Worm (Caenorhabditis elegans) whole organism, late embryonic: Measurements from ENCODE around the gene flp-15.

Source experiments
- C38D4.7 ChIP-seq: fragments of 200-800 bp; sonication (Bioruptor generic); optimal IDR thresholded peaks from 2 replicates; lab custom pipeline; 2018; ENCODE audit warnings: mild to moderate bottlenecking, missing genetic modification characterization, moderate library complexity, missing compliant biosample characterization
- F13H6.1 ChIP-seq: sonication (generic microtip); optimal IDR thresholded peaks from 2 replicates; lab custom pipeline; 2016; ENCODE audit warnings: missing genetic modification characterization, missing compliant biosample characterization
- K02D7.2 ChIP-seq: sonication (generic microtip); optimal IDR thresholded peaks from 2 replicates; lab custom pipeline; 2017; ENCODE audit warnings: mild to moderate bottlenecking, missing genetic modification characterization, missing compliant biosample characterization
- K09A11.1 ChIP-seq: sonication (generic microtip); optimal IDR thresholded peaks from 2 replicates; lab custom pipeline; 2017; ENCODE audit warnings: antibody characterized with exemption, mild to moderate bottlenecking, missing genetic modification characterization, missing compliant biosample characterization; ENCODE audit not compliant: insufficient read depth
- ahr-1 ChIP-seq: sonication (generic microtip); optimal IDR thresholded peaks from 2 replicates; lab custom pipeline; 2016; ENCODE audit warnings: missing genetic modification characterization, missing compliant biosample characterization
- ceh-19 ChIP-seq: fragments of 200-800 bp; sonication (Bioruptor generic); optimal IDR thresholded peaks from 2 replicates; lab custom pipeline; 2018; ENCODE audit warnings: mild to moderate bottlenecking, missing genetic modification characterization, missing compliant biosample characterization
- ceh-2 ChIP-seq: sonication (generic microtip); optimal IDR thresholded peaks from 2 replicates; lab custom pipeline; 2016; ENCODE audit warnings: missing genotype, missing genetic modification characterization, missing compliant biosample characterization
- ceh-22 ChIP-seq: sonication (generic microtip); optimal IDR thresholded peaks from 2 replicates; lab custom pipeline; 2017; ENCODE audit warnings: missing biosample characterization, missing genetic modification characterization
- ceh-24 ChIP-seq: sonication (generic microtip); optimal IDR thresholded peaks from 2 replicates; lab custom pipeline; 2016; ENCODE audit warnings: mild to moderate bottlenecking, missing genetic modification characterization, missing compliant biosample characterization
- ceh-34 ChIP-seq: sonication (generic microtip); optimal IDR thresholded peaks from 2 replicates; lab custom pipeline; 2016; ENCODE audit warnings: mild to moderate bottlenecking, missing genetic modification characterization, missing compliant biosample characterization
- ceh-48 ChIP-seq: sonication (generic microtip); optimal IDR thresholded peaks from 2 replicates; lab custom pipeline; 2016; ENCODE audit warnings: missing genetic modification characterization, inconsistent platforms, missing compliant biosample characterization
- che-1 ChIP-seq: sonication (generic microtip); optimal IDR thresholded peaks from 2 replicates; lab custom pipeline; 2016; ENCODE audit warnings: mild to moderate bottlenecking, missing genetic modification characterization, missing compliant biosample characterization
- elt-4 ChIP-seq: sonication (generic microtip); optimal IDR thresholded peaks from 2 replicates; lab custom pipeline; 2016; ENCODE audit warnings: missing genetic modification characterization, missing compliant biosample characterization
- eyg-1 ChIP-seq: sonication (generic microtip); optimal IDR thresholded peaks from 2 replicates; lab custom pipeline; 2016; ENCODE audit warnings: missing genotype, missing genetic modification characterization, missing compliant biosample characterization
- fax-1 ChIP-seq: sonication (generic microtip); optimal IDR thresholded peaks from 2 replicates; lab custom pipeline; 2016; ENCODE audit warnings: missing genotype, missing genetic modification characterization, missing compliant biosample characterization
- fkh-10 ChIP-seq: fragments of 150-350 bp; optimal IDR thresholded peaks from 2 replicates; lab custom pipeline; 2014; ENCODE audit warnings: missing biosample characterization, missing genetic modification reagents, missing genetic modification characterization
- hlh-13 ChIP-seq: fragments of 200-800 bp; sonication (Bioruptor generic); optimal IDR thresholded peaks from 2 replicates; lab custom pipeline; 2018; ENCODE audit warnings: mild to moderate bottlenecking, missing genetic modification characterization, missing compliant biosample characterization
- hlh-15 ChIP-seq: sonication (generic microtip); optimal IDR thresholded peaks from 2 replicates; lab custom pipeline; 2016; ENCODE audit warnings: missing genetic modification characterization, missing compliant biosample characterization
- hlh-6 ChIP-seq: sonication (generic microtip); optimal IDR thresholded peaks from 2 replicates; lab custom pipeline; 2016; ENCODE audit warnings: missing genotype, missing genetic modification characterization, missing compliant biosample characterization
- hlh-8 ChIP-seq: sonication (generic microtip); optimal IDR thresholded peaks from 2 replicates; lab custom pipeline; 2016; ENCODE audit warnings: missing genotype, missing genetic modification characterization, missing compliant biosample characterization
- lin-11 ChIP-seq: fragments of 200-800 bp; sonication (Bioruptor generic); optimal IDR thresholded peaks from 2 replicates; lab custom pipeline; 2018; ENCODE audit warnings: mild to moderate bottlenecking, missing genetic modification characterization, missing compliant biosample characterization
- madf-2 ChIP-seq: sonication (generic microtip); optimal IDR thresholded peaks from 2 replicates; lab custom pipeline; 2017; ENCODE audit warnings: missing genetic modification characterization, missing compliant biosample characterization
- odd-2 ChIP-seq: sonication (generic microtip); optimal IDR thresholded peaks from 2 replicates; lab custom pipeline; 2017; ENCODE audit warnings: antibody characterized with exemption, mild to moderate bottlenecking, missing genetic modification characterization, missing compliant biosample characterization
- pag-3 ChIP-seq: sonication (generic microtip); optimal IDR thresholded peaks from 2 replicates; lab custom pipeline; 2016; ENCODE audit warnings: missing compliant biosample characterization, missing genetic modification characterization, borderline replicate concordance
- pax-1 ChIP-seq: fragments of 150-350 bp; optimal IDR thresholded peaks from 2 replicates; lab custom pipeline; 2014; ENCODE audit warnings: missing biosample characterization, missing genetic modification characterization
- pha-4 ChIP-seq: fragments of 150-350 bp; optimal IDR thresholded peaks from 2 replicates; lab custom pipeline; 2018; ENCODE audit warnings: missing biosample characterization, missing genetic modification reagents, missing genetic modification characterization
- pqm-1 ChIP-seq: sonication (generic microtip); optimal IDR thresholded peaks from 2 replicates; lab custom pipeline; 2016; ENCODE audit warnings: missing genetic modification characterization, missing compliant biosample characterization
- pros-1 ChIP-seq: fragments of 150-350 bp; optimal IDR thresholded peaks from 2 replicates; lab custom pipeline; 2014; ENCODE audit warnings: missing biosample characterization, missing genetic modification reagents, missing genetic modification characterization
- ref-2 ChIP-seq: sonication (generic microtip); optimal IDR thresholded peaks from 2 replicates; lab custom pipeline; 2016; ENCODE audit warnings: missing genetic modification characterization, missing compliant biosample characterization
- rnt-1 ChIP-seq: sonication (generic microtip); optimal IDR thresholded peaks from 2 replicates; lab custom pipeline; 2016; ENCODE audit warnings: missing genetic modification characterization, missing compliant biosample characterization
- sdc-2 ChIP-seq: sonication (generic microtip); optimal IDR thresholded peaks from 2 replicates; lab custom pipeline; 2016; ENCODE audit warnings: missing genotype, missing genetic modification characterization, missing compliant biosample characterization
- sox-2 ChIP-seq: fragments of 200-800 bp; sonication (Bioruptor generic); IDR thresholded peaks from 2 replicates; pipeline ENCODE4 v1.3.6; 2022; ENCODE audit warnings: missing genetic modification reagents, missing genetic modification characterization, missing compliant biosample characterization
- sox-4 ChIP-seq: sonication (generic microtip); optimal IDR thresholded peaks from 2 replicates; lab custom pipeline; 2017; ENCODE audit warnings: mild to moderate bottlenecking, missing genetic modification characterization, inconsistent platforms, missing compliant biosample characterization
- syd-9 ChIP-seq: sonication (generic microtip); optimal IDR thresholded peaks from 2 replicates; lab custom pipeline; 2016; ENCODE audit warnings: mild to moderate bottlenecking, missing genetic modification characterization, moderate library complexity, missing compliant biosample characterization
- tbx-2 ChIP-seq: sonication (generic microtip); optimal IDR thresholded peaks from 2 replicates; lab custom pipeline; 2016; ENCODE audit warnings: missing genetic modification characterization, missing compliant biosample characterization
- ttx-3 ChIP-seq: sonication (generic microtip); optimal IDR thresholded peaks from 2 replicates; lab custom pipeline; 2016; ENCODE audit warnings: missing genetic modification reagents, missing genetic modification characterization, missing compliant biosample characterization
- unc-3 ChIP-seq, 2 experiments: fragments of 200-800 bp in 1 of 2; sonication (Bioruptor generic) in 1 of 2; sonication (generic microtip) in 1 of 2; conservative IDR thresholded peaks in 1 of 2; optimal IDR thresholded peaks in 1 of 2; 2 replicates each; pipeline versions ENCODE4 v1.3.6 to Lab custom; 2016 to 2022; ENCODE audit warnings: missing compliant biosample characterization in 2 of 2, missing genetic modification characterization in 2 of 2, missing genetic modification reagents in 1 of 2
- unc-55 ChIP-seq: sonication (generic microtip); optimal IDR thresholded peaks from 2 replicates; lab custom pipeline; 2017; ENCODE audit warnings: missing biosample characterization, missing genetic modification reagents, missing genetic modification characterization
- unc-86 ChIP-seq: sonication (generic microtip); optimal IDR thresholded peaks from 2 replicates; lab custom pipeline; 2016; ENCODE audit warnings: missing genetic modification characterization, missing compliant biosample characterization
- zip-5 ChIP-seq: sonication (generic microtip); optimal IDR thresholded peaks from 2 replicates; lab custom pipeline; 2016; ENCODE audit warnings: missing genetic modification characterization, missing compliant biosample characterization

Gene flp-15

DNA sequence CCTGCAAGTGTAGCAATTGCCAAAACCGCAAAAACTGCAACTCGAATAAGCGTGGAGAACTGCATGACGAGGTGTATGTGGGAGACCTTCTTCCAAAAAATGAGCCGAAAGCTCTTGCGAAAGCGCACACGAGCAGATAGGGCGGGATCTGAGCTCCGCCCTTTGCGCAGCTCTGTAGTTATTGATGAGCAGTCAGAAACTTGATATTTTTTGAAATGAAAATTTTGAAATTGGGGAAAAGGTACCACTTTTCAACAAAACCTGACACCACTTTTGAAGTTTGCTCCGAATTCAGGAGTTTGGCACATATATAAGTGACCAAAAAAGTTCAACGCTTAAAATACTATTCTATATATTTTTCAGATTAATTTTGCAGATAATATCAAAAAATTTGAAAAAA is at the start of gene flp-15:
flp-15 (minus strand) TSS at position 101 of the 400 bp plus-strand sequence.
- TF ChIP-seq ttx-3 (tag; lab: Kevin White, UChicago) (no peak), ceh-22 (tag; lab: Kevin White, UChicago) (no peak), ahr-1 (tag; lab: Kevin White, UChicago) (no peak), ref-2 (tag; lab: Kevin White, UChicago) (no peak), ceh-48 (no peak), C38D4.7 (no peak)

DNA sequence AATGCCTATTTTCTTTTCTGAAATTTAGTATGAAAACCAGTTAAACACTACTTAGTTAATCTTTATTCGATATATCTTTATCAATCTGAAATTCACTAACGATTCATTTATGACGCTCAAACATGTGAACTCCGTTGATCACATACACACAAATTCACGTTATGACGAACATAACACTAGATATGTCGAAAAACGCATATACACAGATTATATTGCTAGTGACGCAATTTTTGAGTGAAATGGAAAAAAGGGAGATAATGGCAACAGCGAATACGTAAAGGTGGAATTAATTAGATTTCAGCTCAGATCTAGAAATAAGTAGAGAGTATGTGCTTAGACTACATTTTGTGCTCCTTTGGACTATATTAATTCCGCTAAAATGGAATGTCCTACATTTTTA is 49.2 kb upstream of the flp-15 start:
- no peak for TF ChIP-seq odd-2 (tag; lab: Kevin White, UChicago)
- no peak for TF ChIP-seq pqm-1 (tag; lab: Kevin White, UChicago)
- no peak for TF ChIP-seq sox-4 (tag; lab: Kevin White, UChicago)

ce11 chrIII:13716266-13716665 is 48.6 kb upstream of the flp-15 start:
- TF ChIP-seq fax-1 (tag; lab: Kevin White, UChicago) (no peak), zip-5 (no peak), rnt-1 (no peak), hlh-6 (tag; lab: Kevin White, UChicago) (no peak), sox-4 (tag; lab: Kevin White, UChicago) (no peak), lin-11 (tag; lab: Kevin White, UChicago) (no peak)

ce11 chrIII:13714950-13715349 is 47.3 kb upstream of the flp-15 start:
- TF ChIP-seq fkh-10 (GFP tag; lab: Kevin White, UChicago), result no peak
- no peak for TF ChIP-seq ceh-2 (tag; lab: Kevin White, UChicago)
- TF ChIP-seq ceh-34 (tag; lab: Kevin White, UChicago), result no peak
- no peak for TF ChIP-seq sdc-2
- TF ChIP-seq pag-3, result no peak
- no peak for TF ChIP-seq tbx-2 (tag; lab: Kevin White, UChicago)

DNA sequence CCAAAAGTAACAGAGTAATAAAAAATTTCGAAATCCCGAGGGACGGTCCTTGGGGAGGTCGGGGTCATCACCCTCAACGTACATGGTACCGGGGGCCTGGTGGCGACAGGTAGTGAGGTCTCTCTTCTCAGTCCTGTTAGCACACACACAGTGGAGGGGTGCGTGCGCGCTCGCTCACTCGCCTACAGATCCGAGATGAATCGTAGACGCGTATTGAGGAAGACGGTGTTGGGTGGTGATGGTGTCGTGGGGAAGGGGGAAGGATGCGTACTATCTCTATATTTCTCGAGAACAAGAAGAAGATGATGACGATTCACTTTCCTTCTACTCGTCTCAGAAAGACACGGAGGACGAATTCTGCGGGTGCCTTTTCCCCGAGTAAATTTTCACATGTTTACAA is 46.2 kb upstream of the flp-15 start:
- TF ChIP-seq pax-1 (tag; lab: Kevin White, UChicago), result no peak
- TF ChIP-seq eyg-1, result no peak
- no peak for TF ChIP-seq elt-4 (tag; lab: Kevin White, UChicago)
- TF ChIP-seq unc-3 (GFP tag; conservative IDR thresholded peaks at IDR 0.05; lab: Robert Waterston, UW), result no peak
- TF ChIP-seq unc-3 (tag; optimal IDR thresholded peaks at IDR 0.05; lab: Kevin White, UChicago), result no peak
- TF ChIP-seq hlh-6 (tag; lab: Kevin White, UChicago), result peak; percentile 32
- TF ChIP-seq madf-2 (tag; lab: Kevin White, UChicago), result no peak
- peak; percentile 58 for TF ChIP-seq tbx-2 (tag; lab: Kevin White, UChicago)
- TF ChIP-seq ref-2 (tag; lab: Kevin White, UChicago), result peak; percentile 57
- no peak for TF ChIP-seq syd-9 (tag; lab: Kevin White, UChicago)

ce11 chrIII:13712854-13713293 is 45.2 kb upstream of the flp-15 start:
- TF ChIP-seq K02D7.2 (tag; lab: Kevin White, UChicago) (no peak), K09A11.1 (tag; lab: Kevin White, UChicago) (no peak), rnt-1 (peak; percentile 36), che-1 (no peak), odd-2 (tag; lab: Kevin White, UChicago) (no peak), eyg-1 (no peak), hlh-15 (tag; lab: Kevin White, UChicago) (no peak), ahr-1 (tag; lab: Kevin White, UChicago) (no peak), syd-9 (tag; lab: Kevin White, UChicago) (peak; percentile 42), F13H6.1 (peak; percentile 98), hlh-13 (GFP tag; lab: Kevin White, UChicago) (no peak), C38D4.7 (no peak), ceh-34 (tag; lab: Kevin White, UChicago) (peak; percentile 70), hlh-8 (no peak), pros-1 (tag; lab: Kevin White, UChicago) (no peak), unc-86 (tag; lab: Kevin White, UChicago) (no peak), unc-3 (GFP tag; conservative IDR thresholded peaks at IDR 0.05; lab: Robert Waterston, UW) (0 out of 2 replicates have a peak, but pooled peaks have one; percentile 6), unc-3 (tag; optimal IDR thresholded peaks at IDR 0.05; lab: Kevin White, UChicago) (no peak), ceh-19 (GFP tag; lab: Kevin White, UChicago) (no peak), zip-5 (no peak), ceh-24 (tag; lab: Kevin White, UChicago) (no peak), hlh-6 (tag; lab: Kevin White, UChicago) (peak; percentile 37), sox-2 (GFP tag; lab: Robert Waterston, UW) (no peak), pha-4 (tag; lab: Kevin White, UChicago) (no peak), fkh-10 (GFP tag; lab: Kevin White, UChicago) (no peak), pag-3 (no peak), unc-55 (GFP tag; lab: Kevin White, UChicago) (peak; percentile 70)
